Worm (Caenorhabditis elegans): ENCODE measurements around the gene M02B7.7.

- TF ChIP-seq rbr-2 (tag; optimal IDR thresholded peaks at IDR 0.05) (no peak), ama-1 (optimal IDR thresholded peaks at IDR 0.05) (no peak), unc-62 (GFP tag; optimal IDR thresholded peaks at IDR 0.05 in 1 of 2) (no peak), unc-62 (tag; optimal IDR thresholded peaks at IDR 0.05) (no peak), skn-1 (tag; optimal IDR thresholded peaks at IDR 0.05) (no peak), F49E8.2 (tag; optimal IDR thresholded peaks at IDR 0.05; ENCODE audit: borderline replicate concordance) (no peak), php-3 (GFP tag; IDR thresholded peaks at IDR 0.05) (no peak)
Measured at ce11 chrIV:3814553-3815258, 7.7 kb upstream of the M02B7.7 start.

Data from whole organism, L4 larva.